Worm (Caenorhabditis elegans) whole organism, dauer: ENCODE results near the gene F11A5.9.

Source experiments
- unc-62 ChIP-seq: sonication (generic microtip); optimal IDR thresholded peaks from 2 replicates; lab custom pipeline; 2017; ENCODE audit warnings: missing biosample characterization, missing genetic modification reagents, missing genetic modification characterization

Gene F11A5.9

ce11 chrV:16235647-16236046, 21.0 kb downstream of the F11A5.9 start, which contains the start of gene srh-98:
Gene srh-98, minus strand, starts transcription at chrV:16235747.
- no peak for TF ChIP-seq unc-62

- TF ChIP-seq unc-62: no peak
Measured at ce11 chrV:16237223-16237622, 22.5 kb downstream of the F11A5.9 start, which contains the start of gene F21H7.5. Gene F21H7.5, plus strand, starts transcription at chrV:16237523.

- no peak for TF ChIP-seq unc-62
Measured at ce11 chrV:16244078-16244477, 29.4 kb downstream of the F11A5.9 start, which contains the start of gene srh-104. Gene srh-104, minus strand, starts transcription at chrV:16244178.

ce11 chrV:16246579-16246978, 31.9 kb downstream of the F11A5.9 start, which contains the start of gene srh-95:
Gene srh-95, plus strand, starts transcription at chrV:16246879.
- no peak for TF ChIP-seq unc-62

- no peak for TF ChIP-seq unc-62
Measured at ce11 chrV:16249105-16249504, 34.4 kb downstream of the F11A5.9 start.

ce11 chrV:16253687-16254086, 39.0 kb downstream of the F11A5.9 start, which contains the start of gene gcy-20:
Gene gcy-20, minus strand, starts transcription at chrV:16253787.
- TF ChIP-seq unc-62: no peak

ce11 chrV:16256395-16256794, 41.7 kb downstream of the F11A5.9 start, which contains the start of gene bgnt-1.3:
Gene bgnt-1.3, minus strand, starts transcription at chrV:16256495.
- TF ChIP-seq unc-62: no peak

ce11 chrV:16258142-16258541, 43.5 kb downstream of the F11A5.9 start, which contains the start of gene nhr-218:
Gene nhr-218, plus strand, starts transcription at chrV:16258442.
- no peak for TF ChIP-seq unc-62

- no peak for TF ChIP-seq unc-62
Measured at ce11 chrV:16259684-16260083, 45.0 kb downstream of the F11A5.9 start, which contains the start of gene nhr-127. Gene nhr-127, plus strand, starts transcription at chrV:16259984.

ce11 chrV:16266514-16266913, 51.8 kb downstream of the F11A5.9 start, which contains the start of gene T13F3.4:
Gene T13F3.4, minus strand, starts transcription at chrV:16266614.
- no peak for TF ChIP-seq unc-62
